Worm (Caenorhabditis elegans): ENCODE data around the gene W03C9.2.

The W03C9.2 gene

ce11 chrII:11962083-11962482 lies at the start of gene W03C9.2, which contains the start of gene W03C9.1:
TSS of gene W03C9.2 (plus strand) at chrII:11962368.
TSS of gene W03C9.1 (minus strand) at chrII:11962128.
- TF ChIP-seq aly-1 (tag; optimal IDR thresholded peaks at IDR 0.05): no peak
- no peak for TF ChIP-seq scrt-1 (GFP tag; IDR thresholded peaks at IDR 0.05)
- TF ChIP-seq B0310.2 (tag; optimal IDR thresholded peaks at IDR 0.05): no peak
- no peak for TF ChIP-seq hmg-4 (GFP tag; optimal IDR thresholded peaks at IDR 0.05)
- no peak for TF ChIP-seq flt-1 (GFP tag; IDR thresholded peaks at IDR 0.05)
- no peak for TF ChIP-seq ets-7 (tag; optimal IDR thresholded peaks at IDR 0.05)
- TF ChIP-seq tbx-11 (GFP tag; IDR thresholded peaks at IDR 0.05): no peak
- TF ChIP-seq tbx-37 (GFP tag; conservative IDR thresholded peaks at IDR 0.05): no peak
- no peak for TF ChIP-seq ceh-36 (tag; optimal IDR thresholded peaks at IDR 0.05)
- no peak for TF ChIP-seq tra-4 (tag; optimal IDR thresholded peaks at IDR 0.05)
- TF ChIP-seq F13C5.2 (tag; optimal IDR thresholded peaks at IDR 0.05): no peak
- no peak for TF ChIP-seq sea-1 (GFP tag; conservative IDR thresholded peaks at IDR 0.05)
- TF ChIP-seq ama-1 (optimal IDR thresholded peaks at IDR 0.05): no peak
- no peak for TF ChIP-seq ceh-13 (GFP tag; optimal IDR thresholded peaks at IDR 0.05)
- TF ChIP-seq hnd-1 (tag; optimal IDR thresholded peaks at IDR 0.05): no peak
- no peak for TF ChIP-seq pes-1 (GFP tag; IDR thresholded peaks at IDR 0.05)

- TF ChIP-seq ama-1 (optimal IDR thresholded peaks at IDR 0.05) (no peak), scrt-1 (GFP tag; IDR thresholded peaks at IDR 0.05) (no peak), hmbx-1 (tag; optimal IDR thresholded peaks at IDR 0.05) (no peak), flt-1 (GFP tag; IDR thresholded peaks at IDR 0.05) (no peak), ets-7 (tag; optimal IDR thresholded peaks at IDR 0.05) (no peak), F13C5.2 (tag; optimal IDR thresholded peaks at IDR 0.05) (no peak), tra-4 (tag; optimal IDR thresholded peaks at IDR 0.05) (no peak), ceh-36 (tag; optimal IDR thresholded peaks at IDR 0.05) (no peak), sea-1 (GFP tag; conservative IDR thresholded peaks at IDR 0.05) (no peak)
Observed at ce11 chrII:11914304-11914703, 47.9 kb upstream of the W03C9.2 start, which contains the start of gene ZK930.7. TSS of gene ZK930.7 (plus strand) at chrII:11914604.

- TF ChIP-seq ets-7 (tag; optimal IDR thresholded peaks at IDR 0.05): no peak
- TF ChIP-seq ama-1 (optimal IDR thresholded peaks at IDR 0.05): no peak
- TF ChIP-seq scrt-1 (GFP tag; IDR thresholded peaks at IDR 0.05): no peak
Observed at ce11 chrII:11915770-11916554, 46.2 kb upstream of the W03C9.2 start, which contains the start of the genes vps-15 and hmg-12. TSS of gene vps-15 (minus strand) at chrII:11915852. TSS of gene hmg-12 (plus strand) at chrII:11916513.

- TF ChIP-seq hmbx-1 (tag; optimal IDR thresholded peaks at IDR 0.05): no peak
- no peak for TF ChIP-seq tra-4 (tag; optimal IDR thresholded peaks at IDR 0.05)
- no peak for TF ChIP-seq ets-7 (tag; optimal IDR thresholded peaks at IDR 0.05)
- no peak for TF ChIP-seq hmg-4 (GFP tag; optimal IDR thresholded peaks at IDR 0.05)
- TF ChIP-seq aly-1 (tag; optimal IDR thresholded peaks at IDR 0.05): no peak
- TF ChIP-seq B0310.2 (tag; optimal IDR thresholded peaks at IDR 0.05): no peak
Observed at ce11 chrII:11916555-11916941, 45.6 kb upstream of the W03C9.2 start.

- TF ChIP-seq sea-1 (GFP tag; conservative IDR thresholded peaks at IDR 0.05) (no peak), ets-7 (tag; optimal IDR thresholded peaks at IDR 0.05) (no peak), tbx-11 (GFP tag; IDR thresholded peaks at IDR 0.05) (no peak), hnd-1 (tag; optimal IDR thresholded peaks at IDR 0.05) (no peak), B0310.2 (tag; optimal IDR thresholded peaks at IDR 0.05) (no peak), hmbx-1 (tag; optimal IDR thresholded peaks at IDR 0.05) (no peak), aly-1 (tag; optimal IDR thresholded peaks at IDR 0.05) (no peak), F13C5.2 (tag; optimal IDR thresholded peaks at IDR 0.05) (no peak)
Observed at ce11 chrII:11916945-11917344, 45.2 kb upstream of the W03C9.2 start.

ce11 chrII:11917530-11917952 lies 44.6 kb upstream of the W03C9.2 start:
- TF ChIP-seq B0310.2 (tag; optimal IDR thresholded peaks at IDR 0.05) (no peak), tra-4 (tag; optimal IDR thresholded peaks at IDR 0.05) (no peak)

- TF ChIP-seq ceh-36 (tag; optimal IDR thresholded peaks at IDR 0.05): peak; percentile 79
- TF ChIP-seq hmg-4 (GFP tag; optimal IDR thresholded peaks at IDR 0.05): no peak
Observed at ce11 chrII:11922757-11923538, 39.2 kb upstream of the W03C9.2 start.

- TF ChIP-seq ets-7 (tag; optimal IDR thresholded peaks at IDR 0.05) (no peak), ceh-36 (tag; optimal IDR thresholded peaks at IDR 0.05) (peak; percentile 61)
Observed at ce11 chrII:11923620-11924298, 38.4 kb upstream of the W03C9.2 start.

Measured in whole organism, early embryonic.